Fruit fly (Drosophila melanogaster) whole organism, embryonic: ENCODE results near the gene ics.

Source experiments
- Adf1 ChIP-seq: fragments of 200-800 bp; sonication (Bioruptor generic); IDR thresholded peaks from 2 replicates; pipeline ENCODE4 v1.3.6; 2022; ENCODE audit warnings: missing biosample characterization, missing genetic modification characterization
- Aef1 ChIP-seq: fragments of 200-800 bp; sonication (Bioruptor generic); IDR thresholded peaks from 3 replicates; pipeline ENCODE4 v1.3.6; 2022; ENCODE audit warnings: missing biosample characterization, missing genetic modification characterization
- BEAF-32 ChIP-seq: fragments of 200-800 bp; sonication (Bioruptor generic); optimal IDR thresholded peaks from 3 replicates; lab custom pipeline; 2017; ENCODE audit warnings: missing biosample characterization, missing genetic modification characterization, mild to moderate bottlenecking, moderate library complexity, missing genetic modification reagents
- Bteb2 ChIP-seq: fragments of 200-800 bp; sonication (Bioruptor generic); optimal IDR thresholded peaks from 2 replicates; lab custom pipeline; 2016; ENCODE audit warnings: missing biosample characterization, missing genetic modification characterization
- CG10209 ChIP-seq: fragments of 200-800 bp; sonication (Bioruptor generic); optimal IDR thresholded peaks from 3 replicates; lab custom pipeline; 2017; ENCODE audit warnings: missing biosample characterization, mild to moderate bottlenecking, missing genetic modification characterization, missing genetic modification reagents
- CG10366 ChIP-seq: fragments of 200-800 bp; sonication (Bioruptor generic); IDR thresholded peaks from 2 replicates; pipeline ENCODE4 v1.3.6; 2022; ENCODE audit warnings: missing biosample characterization, missing genetic modification characterization
- CG10431 ChIP-seq: fragments of 200-800 bp; sonication (Bioruptor generic); optimal IDR thresholded peaks from 3 replicates; lab custom pipeline; 2018; ENCODE audit warnings: missing biosample characterization, mild to moderate bottlenecking, missing genetic modification characterization
- CG14441 ChIP-seq: fragments of 200-800 bp; sonication (Bioruptor generic); IDR thresholded peaks from 2 replicates; pipeline ENCODE4 v1.3.6; 2022; ENCODE audit warnings: missing biosample characterization, missing genetic modification characterization
- CG15073 ChIP-seq: fragments of 200-800 bp; sonication (Bioruptor generic); optimal IDR thresholded peaks from 2 replicates; lab custom pipeline; 2016; ENCODE audit warnings: missing biosample characterization, missing genetic modification characterization
- CG15601 ChIP-seq: fragments of 200-800 bp; sonication (Bioruptor generic); optimal IDR thresholded peaks from 3 replicates; lab custom pipeline; 2019; ENCODE audit warnings: missing biosample characterization, mild to moderate bottlenecking, missing genetic modification characterization, moderate library complexity
- CG17802 ChIP-seq: fragments of 200-800 bp; sonication (Bioruptor generic); optimal IDR thresholded peaks from 2 replicates; lab custom pipeline; 2018; ENCODE audit warnings: missing biosample characterization, mild to moderate bottlenecking, missing genetic modification characterization, moderate library complexity
- CG17829 ChIP-seq: fragments of 200-800 bp; optimal IDR thresholded peaks from 2 replicates; lab custom pipeline; 2019; ENCODE audit warnings: missing biosample characterization, mild to moderate bottlenecking, missing genetic modification characterization, moderate library complexity
- CG18262 ChIP-seq: fragments of 200-800 bp; optimal IDR thresholded peaks from 3 replicates; lab custom pipeline; 2019; ENCODE audit warnings: missing biosample characterization, mild to moderate bottlenecking, missing genetic modification characterization, moderate library complexity
- CG1832 ChIP-seq: fragments of 200-800 bp; sonication (Bioruptor generic); optimal IDR thresholded peaks from 2 replicates; lab custom pipeline; 2017; ENCODE audit warnings: missing biosample characterization, mild to moderate bottlenecking, missing genetic modification characterization, inconsistent platforms
- CG18764 ChIP-seq: fragments of 200-800 bp; sonication (Bioruptor generic); optimal IDR thresholded peaks from 3 replicates; lab custom pipeline; 2016; ENCODE audit warnings: missing biosample characterization, missing genetic modification characterization
- CG2116 ChIP-seq: fragments of 200-800 bp; sonication (Bioruptor generic); optimal IDR thresholded peaks from 3 replicates; lab custom pipeline; 2018; ENCODE audit warnings: missing biosample characterization, mild to moderate bottlenecking, missing genetic modification characterization
- CG2202 ChIP-seq: fragments of 200-800 bp; sonication (Bioruptor generic); optimal IDR thresholded peaks from 2 replicates; lab custom pipeline; 2018; ENCODE audit warnings: missing biosample characterization, mild to moderate bottlenecking, missing genetic modification characterization
- CG4730 ChIP-seq: fragments of 200-800 bp; sonication (Bioruptor generic); IDR thresholded peaks from 2 replicates; pipeline ENCODE4 v1.3.6; 2022; ENCODE audit warnings: missing biosample characterization, missing genetic modification characterization
- CG5180 ChIP-seq: fragments of 200-800 bp; sonication (Bioruptor generic); optimal IDR thresholded peaks from 3 replicates; lab custom pipeline; 2017; ENCODE audit warnings: missing biosample characterization, missing genetic modification characterization, mild to moderate bottlenecking, moderate library complexity, missing genetic modification reagents
- CG6813 ChIP-seq: fragments of 200-800 bp; sonication (Bioruptor generic); optimal IDR thresholded peaks from 2 replicates; lab custom pipeline; 2017; ENCODE audit warnings: missing biosample characterization, missing genetic modification characterization, mild to moderate bottlenecking, moderate library complexity, missing genetic modification reagents
- CG7372 ChIP-seq: fragments of 200-800 bp; sonication (Bioruptor generic); IDR thresholded peaks from 2 replicates; pipeline ENCODE4 v1.3.6; 2022; ENCODE audit warnings: missing biosample characterization, missing genetic modification characterization
- CG7556 ChIP-seq: fragments of 200-800 bp; sonication (Bioruptor generic); optimal IDR thresholded peaks from 2 replicates; lab custom pipeline; 2017; ENCODE audit warnings: missing biosample characterization, mild to moderate bottlenecking, missing genetic modification characterization
- CG7839 ChIP-seq: fragments of 200-800 bp; sonication (Bioruptor generic); optimal IDR thresholded peaks from 3 replicates; lab custom pipeline; 2018; ENCODE audit warnings: missing biosample characterization, mild to moderate bottlenecking, missing genetic modification characterization, moderate library complexity
- CG9609 ChIP-seq: fragments of 200-800 bp; sonication (Bioruptor generic); optimal IDR thresholded peaks from 3 replicates; lab custom pipeline; 2016; ENCODE audit warnings: missing biosample characterization, missing genetic modification characterization
- CG9876 ChIP-seq: fragments of 200-800 bp; sonication (Bioruptor generic); optimal IDR thresholded peaks from 2 replicates; lab custom pipeline; 2016; ENCODE audit warnings: missing biosample characterization, missing genetic modification characterization
- CHES-1-like ChIP-seq: fragments of 200-800 bp; sonication (Bioruptor generic); optimal IDR thresholded peaks from 2 replicates; lab custom pipeline; 2016; ENCODE audit warnings: missing biosample characterization, missing genetic modification characterization
- Drgx ChIP-seq: fragments of 200-800 bp; sonication (Bioruptor generic); IDR thresholded peaks from 2 replicates; pipeline ENCODE4 v1.3.6; 2022; ENCODE audit warnings: missing biosample characterization, missing genetic modification characterization
- GATAe ChIP-seq: fragments of 200-800 bp; sonication (Bioruptor generic); conservative IDR thresholded peaks from 2 replicates; pipeline ENCODE4 v1.3.6; 2022; ENCODE audit warnings: missing biosample characterization, missing genetic modification characterization
- HmgZ ChIP-seq: fragments of 200-800 bp; sonication (Bioruptor generic); optimal IDR thresholded peaks from 2 replicates; lab custom pipeline; 2018; ENCODE audit warnings: missing biosample characterization, mild to moderate bottlenecking, missing genetic modification characterization
- Hmx ChIP-seq: fragments of 200-800 bp; sonication (Bioruptor generic); optimal IDR thresholded peaks from 2 replicates; lab custom pipeline; 2016; ENCODE audit warnings: missing biosample characterization, missing genetic modification characterization
- Xrp1 ChIP-seq: fragments of 200-800 bp; sonication (Bioruptor generic); IDR thresholded peaks from 2 replicates; pipeline ENCODE4 v1.3.6; 2022; ENCODE audit warnings: missing biosample characterization, missing genetic modification characterization
- ab ChIP-seq: fragments of 200-800 bp; sonication (Bioruptor generic); optimal IDR thresholded peaks from 2 replicates; lab custom pipeline; 2016; ENCODE audit warnings: missing biosample characterization, missing genetic modification characterization
- aop ChIP-seq: fragments of 200-800 bp; sonication (Bioruptor generic); IDR thresholded peaks from 2 replicates; pipeline ENCODE4 v1.3.6; 2022; ENCODE audit warnings: missing biosample characterization, missing genetic modification characterization
- btn ChIP-seq: fragments of 200-800 bp; sonication (Bioruptor generic); optimal IDR thresholded peaks from 2 replicates; lab custom pipeline; 2016; ENCODE audit warnings: missing biosample characterization, missing genetic modification characterization
- cg ChIP-seq: fragments of 200-800 bp; sonication (Bioruptor generic); optimal IDR thresholded peaks from 3 replicates; lab custom pipeline; 2019; ENCODE audit warnings: missing biosample characterization, mild to moderate bottlenecking, missing genetic modification characterization, moderate library complexity
- chinmo ChIP-seq: fragments of 200-800 bp; sonication (Bioruptor generic); IDR thresholded peaks from 4 replicates; pipeline ENCODE4 v1.3.6; 2022; ENCODE audit warnings: missing biosample characterization, missing genetic modification characterization; ENCODE audit not compliant: partially characterized antibody
- chm ChIP-seq: fragments of 200-800 bp; sonication (Bioruptor generic); IDR thresholded peaks from 2 replicates; pipeline ENCODE4 v1.3.6; 2022; ENCODE audit warnings: missing biosample characterization, missing genetic modification characterization
- crc ChIP-seq: fragments of 200-800 bp; sonication (Bioruptor generic); optimal IDR thresholded peaks from 2 replicates; lab custom pipeline; 2016; ENCODE audit warnings: missing biosample characterization, missing genetic modification characterization
- dysf ChIP-seq: fragments of 200-800 bp; sonication (Bioruptor generic); IDR thresholded peaks from 3 replicates; pipeline ENCODE4 v1.3.6; 2022; ENCODE audit warnings: missing biosample characterization, missing genetic modification characterization
- fru ChIP-seq: fragments of >200 bp; optimal IDR thresholded peaks from 2 replicates; lab custom pipeline; 2017
- hb ChIP-seq: fragments of 200-800 bp; sonication (Bioruptor generic); IDR thresholded peaks from 3 replicates; pipeline ENCODE4 v1.3.6; 2022; ENCODE audit warnings: missing biosample characterization, missing genetic modification characterization; ENCODE audit not compliant: partially characterized antibody
- jing ChIP-seq: fragments of 200-800 bp; sonication (Bioruptor generic); optimal IDR thresholded peaks from 2 replicates; lab custom pipeline; 2018; ENCODE audit warnings: missing biosample characterization, mild to moderate bottlenecking, missing genetic modification characterization
- lmd ChIP-seq: fragments of 200-800 bp; sonication (Bioruptor generic); IDR thresholded peaks from 2 replicates; pipeline ENCODE4 v1.3.6; 2022; ENCODE audit warnings: missing biosample characterization, missing genetic modification characterization
- maf-S ChIP-seq: fragments of 200-800 bp; sonication (Bioruptor generic); optimal IDR thresholded peaks from 2 replicates; lab custom pipeline; 2016; ENCODE audit warnings: missing biosample characterization, missing genetic modification characterization
- nerfin-1 ChIP-seq: fragments of 200-800 bp; sonication (Bioruptor generic); optimal IDR thresholded peaks from 3 replicates; lab custom pipeline; 2019; ENCODE audit warnings: missing biosample characterization, mild to moderate bottlenecking, missing genetic modification characterization, moderate library complexity
- nerfin-2 ChIP-seq: fragments of 200-800 bp; sonication (Bioruptor generic); IDR thresholded peaks from 2 replicates; pipeline ENCODE4 v1.3.6; 2022; ENCODE audit warnings: missing biosample characterization, missing genetic modification characterization; ENCODE audit not compliant: partially characterized antibody
- pnt ChIP-seq: fragments of 200-800 bp; sonication (Bioruptor generic); optimal IDR thresholded peaks from 3 replicates; lab custom pipeline; 2016; ENCODE audit warnings: missing biosample characterization, missing genetic modification characterization
- sc ChIP-seq, 3 experiments: fragments of >200 bp in 2 of 3; fragments of 200-800 bp in 1 of 3; sonication (Bioruptor generic) in 1 of 3; optimal IDR thresholded peaks; 2 replicates in 2 of 3; 3 replicates in 1 of 3; lab custom pipeline; 2017; ENCODE audit warnings: mild to moderate bottlenecking in 1 of 3, missing biosample characterization in 1 of 3, missing genetic modification characterization in 1 of 3, missing genetic modification reagents in 1 of 3
- wek ChIP-seq: fragments of 200-800 bp; sonication (Bioruptor generic); optimal IDR thresholded peaks from 3 replicates; lab custom pipeline; 2018; ENCODE audit warnings: missing biosample characterization, mild to moderate bottlenecking, missing genetic modification characterization, moderate library complexity
- yki ChIP-seq: fragments of >200 bp; optimal IDR thresholded peaks from 3 replicates; lab custom pipeline; 2018

The ics gene

DNA sequence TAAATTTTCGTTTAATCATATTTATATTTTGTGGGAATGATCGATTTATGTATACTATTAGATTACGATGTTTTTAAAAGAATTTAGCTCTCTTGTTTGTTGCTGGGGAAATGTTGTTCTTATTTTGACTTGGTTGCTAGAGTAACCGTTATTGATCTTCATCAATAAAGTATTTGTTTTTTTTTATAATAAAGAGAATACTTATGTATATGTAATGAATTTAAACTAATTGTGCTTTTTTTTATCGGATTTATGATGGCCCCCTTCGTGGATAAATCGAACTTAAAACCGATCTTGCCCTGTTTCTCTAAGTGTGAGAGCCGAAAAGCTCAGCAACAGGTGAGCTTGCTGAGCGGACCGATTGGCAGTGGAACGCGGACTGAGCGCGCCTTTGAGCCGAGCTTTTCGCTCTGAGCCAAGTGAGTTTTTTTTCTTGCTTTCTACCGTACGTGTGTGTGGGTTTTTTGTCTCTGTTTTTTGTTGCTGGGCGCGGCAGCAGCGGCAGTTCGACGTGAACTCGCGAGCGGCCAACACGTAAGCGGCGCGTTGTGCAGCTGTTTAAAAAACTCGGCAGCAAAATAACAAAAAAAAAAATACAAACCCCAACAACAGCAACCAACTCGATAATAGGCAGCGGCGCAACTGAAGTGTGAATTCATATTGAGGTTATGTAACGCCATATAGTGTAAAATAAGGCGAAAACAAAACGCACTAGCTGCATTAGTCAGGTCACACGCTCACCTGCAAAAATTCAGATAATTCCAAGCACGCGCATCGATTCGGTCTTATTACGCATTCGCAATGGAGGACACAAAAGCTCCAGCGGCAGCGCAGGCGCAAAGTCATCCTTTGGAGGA, 22.9 kb upstream of the ics start, which contains the start of gene CG18507 (continued):
- TF ChIP-seq nerfin-2 (GFP tag; lab: Robert Waterston, UW): no peak
- no peak for TF ChIP-seq Bteb2 (GFP tag; lab: Kevin White, UChicago)
- TF ChIP-seq CG18764 (GFP tag; lab: Kevin White, UChicago): no peak
- no peak for TF ChIP-seq ab (GFP tag; lab: Kevin White, UChicago)
- no peak for TF ChIP-seq yki (lab: Kevin White, UChicago)
- TF ChIP-seq cg: peak; percentile 25
- TF ChIP-seq CG15073 (GFP tag; lab: Kevin White, UChicago): no peak
- TF ChIP-seq btn (GFP tag; lab: Kevin White, UChicago): no peak
- no peak for TF ChIP-seq HmgZ (tag; lab: Kevin White, UChicago)
- TF ChIP-seq CG7556 (GFP tag; lab: Kevin White, UChicago): peak; percentile 13
- TF ChIP-seq Hmx: no peak
- TF ChIP-seq crc: no peak
- TF ChIP-seq CG7839: peak; percentile 29
- peak; percentile 75 for TF ChIP-seq Drgx (GFP tag; lab: Robert Waterston, UW)
- no peak for TF ChIP-seq nerfin-1 (tag; lab: Kevin White, UChicago)
- no peak for TF ChIP-seq CG4730 (GFP tag; lab: Robert Waterston, UW)
- no peak for TF ChIP-seq CG17829
- TF ChIP-seq lmd (GFP tag; lab: Robert Waterston, UW): peak; percentile 39; the same call in 1 of the 2 replicates
- peak; percentile 29 for TF ChIP-seq CG18262 (tag; lab: Kevin White, UChicago)
- TF ChIP-seq CG10366 (GFP tag; lab: Robert Waterston, UW): no peak
- no peak for TF ChIP-seq CG6813 (GFP tag; lab: Kevin White, UChicago)
- no peak for TF ChIP-seq chm (GFP tag; lab: Robert Waterston, UW)
- TF ChIP-seq CG10431 (GFP tag; lab: Kevin White, UChicago): no peak
- no peak for TF ChIP-seq Aef1
- no peak for TF ChIP-seq GATAe
- no peak for TF ChIP-seq hb
- no peak for TF ChIP-seq maf-S (GFP tag; lab: Kevin White, UChicago)
- TF ChIP-seq CG14441 (GFP tag; lab: Robert Waterston, UW): no peak
- TF ChIP-seq CG2116 (GFP tag; lab: Kevin White, UChicago): no peak
- no peak for TF ChIP-seq CHES-1-like (GFP tag; lab: Kevin White, UChicago)
- TF ChIP-seq Adf1 (GFP tag; lab: Robert Waterston, UW): no peak; the same call in 1 of the 2 replicates
- TF ChIP-seq jing (GFP tag; lab: Kevin White, UChicago): no peak
- no peak for TF ChIP-seq CG9876 (GFP tag; lab: Kevin White, UChicago)
- TF ChIP-seq sc (optimal IDR thresholded peaks at IDR 0.05; lab: Kevin White, UChicago): no peak
- TF ChIP-seq sc (GFP tag; optimal IDR thresholded peaks at IDR 0.05; lab: Kevin White, UChicago): no peak
- no peak for TF ChIP-seq CG5180 (GFP tag; lab: Kevin White, UChicago)
- TF ChIP-seq Xrp1 (GFP tag; lab: Robert Waterston, UW): peak; percentile 16; the same call in 1 of the 2 replicates
- TF ChIP-seq CG9609 (GFP tag; lab: Kevin White, UChicago): no peak
- TF ChIP-seq CG1832 (GFP tag; lab: Kevin White, UChicago): no peak
- TF ChIP-seq aop (GFP tag; lab: Robert Waterston, UW): no peak
- TF ChIP-seq CG15601 (tag; lab: Kevin White, UChicago): no peak
- TF ChIP-seq CG2202 (tag; lab: Kevin White, UChicago): no peak
- TF ChIP-seq BEAF-32 (GFP tag; lab: Kevin White, UChicago): no peak
- no peak for TF ChIP-seq CG10209
- no peak for TF ChIP-seq wek
- no peak for TF ChIP-seq CG17802 (tag; lab: Kevin White, UChicago)
- TF ChIP-seq chinmo (GFP tag; lab: Robert Waterston, UW): peak; percentile 38; the same call in 1 of the 4 replicates
- no peak for TF ChIP-seq CG7372 (GFP tag; lab: Robert Waterston, UW)
- no peak for TF ChIP-seq fru (lab: Kevin White, UChicago)
- no peak for TF ChIP-seq pnt (GFP tag; lab: Kevin White, UChicago)
- no peak for TF ChIP-seq dysf
